Fruit fly (Drosophila melanogaster) whole organism, larva: ENCODE measurements around the gene CG6023.

Experiments used
- noc ChIP-seq: fragments of 200-800 bp; sonication (Bioruptor generic); optimal IDR thresholded peaks from 3 replicates; lab custom pipeline; 2019; ENCODE audit warnings: missing biosample characterization, mild to moderate bottlenecking, missing genetic modification characterization, moderate library complexity

Gene CG6023

DNA sequence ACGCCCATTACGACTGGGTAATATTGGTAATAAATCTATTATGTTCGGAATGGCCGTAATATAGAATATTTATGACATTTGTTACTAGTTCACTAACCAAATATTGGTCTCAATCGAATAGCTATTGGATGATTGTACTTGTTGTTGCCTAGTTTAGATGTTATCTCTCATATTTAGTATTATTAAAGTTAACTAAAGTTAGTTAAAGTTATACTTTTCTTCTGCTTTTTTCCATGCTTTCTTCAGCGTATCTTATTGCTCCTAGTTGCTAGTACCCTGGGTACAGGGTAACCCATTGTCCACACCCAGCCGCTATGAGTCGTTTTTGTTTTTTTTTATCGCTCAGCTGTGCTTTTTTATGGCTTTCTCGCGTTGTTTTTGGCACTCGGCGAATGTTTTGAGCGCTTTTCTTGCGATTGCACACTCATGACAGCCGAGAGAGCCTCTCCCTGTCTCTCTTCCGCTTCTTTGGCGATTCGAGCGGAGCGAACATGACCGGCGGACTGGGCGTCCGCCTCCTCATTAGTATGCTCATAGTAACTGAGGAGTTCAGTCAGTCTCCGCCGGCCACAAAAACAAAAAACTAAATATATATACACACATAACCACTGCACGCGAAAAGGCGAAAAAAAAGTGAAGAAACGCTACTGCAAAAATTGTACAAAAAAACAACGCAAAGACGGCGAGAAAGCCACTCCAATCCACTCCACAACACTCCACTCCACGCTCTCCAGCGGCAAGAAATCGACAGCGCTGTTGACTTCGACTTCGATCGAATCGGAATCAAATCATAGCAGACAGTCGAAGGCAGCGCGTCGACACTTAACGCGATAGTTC, 44.3 kb downstream of the CG6023 start, which contains the start of gene upd3:
Gene upd3, plus strand, starts transcription at position 749 of the 837 bp plus-strand sequence.
- no peak for TF ChIP-seq noc (tag; lab: Kevin White, UChicago)

DNA sequence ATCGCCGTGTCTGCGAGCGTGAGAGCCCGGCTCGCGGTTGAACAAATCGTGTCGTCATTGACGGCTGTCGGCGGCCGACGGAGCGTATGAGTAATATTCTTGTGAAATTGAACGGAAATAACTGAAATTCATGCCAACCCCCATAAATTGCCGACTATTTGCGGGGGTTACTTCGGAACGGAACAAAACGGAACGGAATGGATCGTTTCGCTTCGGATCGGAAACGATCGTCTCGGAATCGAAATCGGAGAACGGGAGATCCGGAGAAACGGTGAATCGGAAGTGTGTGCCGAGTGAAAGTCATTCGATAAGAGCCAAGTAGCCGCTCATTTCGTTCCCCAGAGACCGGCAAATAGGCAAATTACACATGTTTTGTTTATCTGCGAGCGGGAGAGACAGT, 45.1 kb downstream of the CG6023 start:
- no peak for TF ChIP-seq noc (tag; lab: Kevin White, UChicago)

DNA sequence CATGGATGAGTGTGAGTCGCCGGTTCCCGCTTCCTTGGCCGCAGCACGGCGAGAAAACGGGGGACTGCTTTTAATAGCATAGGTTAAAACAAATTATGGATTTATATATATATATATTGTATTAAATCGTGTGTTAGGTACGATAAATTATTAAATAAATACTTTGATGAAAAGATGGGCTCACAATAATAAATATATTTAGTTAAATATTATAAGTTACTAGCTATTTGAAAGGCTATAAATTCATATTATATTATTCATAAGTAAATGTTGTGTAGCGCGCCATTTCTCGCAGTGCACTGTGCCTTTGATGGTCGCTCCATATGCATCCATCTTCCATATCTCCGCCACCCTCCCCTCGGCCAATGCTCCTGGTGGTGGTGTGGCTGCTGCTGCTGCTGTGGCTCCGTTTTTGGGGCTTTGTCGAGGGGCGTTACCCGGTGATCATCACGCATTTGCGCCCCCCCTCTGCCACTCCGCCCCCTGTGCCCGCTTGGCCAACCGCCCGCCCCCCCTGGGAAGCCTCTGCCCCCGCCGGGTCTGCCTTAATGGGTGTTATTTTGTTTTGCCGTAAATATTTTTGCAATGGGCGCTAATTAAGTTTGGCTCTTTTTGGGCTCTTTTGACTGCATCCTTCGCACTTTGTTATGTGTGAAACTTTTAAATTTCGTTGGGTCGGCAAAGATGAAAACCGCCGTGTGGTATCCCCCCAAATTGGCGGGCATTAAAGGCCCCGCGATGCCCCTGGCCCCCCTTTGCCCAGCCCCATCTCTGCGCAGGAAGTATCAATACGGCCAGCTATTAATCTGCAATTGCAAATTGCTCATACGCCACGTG, 47.6 kb downstream of the CG6023 start:
- no peak for TF ChIP-seq noc (tag; lab: Kevin White, UChicago)

dm6 chrX:18272422-18272821, 48.6 kb downstream of the CG6023 start:
- no peak for TF ChIP-seq noc (tag; lab: Kevin White, UChicago)

dm6 chrX:18266846-18267245, 54.1 kb downstream of the CG6023 start:
- no peak for TF ChIP-seq noc (tag; lab: Kevin White, UChicago)
